Worm (Caenorhabditis elegans) whole organism, L4 larva: ENCODE data around the gene skpt-1.

Source experiments
- aly-2 ChIP-seq: sonication (generic microtip); optimal IDR thresholded peaks from 2 replicates; lab custom pipeline; 2018; ENCODE audit warnings: missing biosample characterization, missing genetic modification characterization
- daf-8 ChIP-seq: fragments of 200-800 bp; sonication (Bioruptor generic); IDR thresholded peaks from 2 replicates; pipeline ENCODE4 v1.3.6; 2022; ENCODE audit warnings: missing genetic modification characterization, missing compliant biosample characterization
- jun-1 ChIP-seq: fragments of 150-350 bp; optimal IDR thresholded peaks from 2 replicates; lab custom pipeline; 2014; ENCODE audit warnings: missing biosample characterization, missing genetic modification reagents, missing genetic modification characterization
- lin-13 ChIP-seq: fragments of 150-350 bp; optimal IDR thresholded peaks from 2 replicates; lab custom pipeline; 2014; ENCODE audit warnings: missing biosample characterization, missing genetic modification reagents, missing genetic modification characterization
- mdl-1 ChIP-seq, 2 experiments: fragments of 150-350 bp in 1 of 2; sonication (generic microtip) in 1 of 2; optimal IDR thresholded peaks; 2 replicates each; lab custom pipeline; 2014 to 2017; ENCODE audit warnings: missing biosample characterization in 2 of 2, missing genetic modification characterization in 2 of 2

- no peak for TF ChIP-seq mdl-1 (tag; optimal IDR thresholded peaks at IDR 0.05; lab: Kevin White, UChicago)
- TF ChIP-seq jun-1 (tag; lab: Kevin White, UChicago) = no peak
- no peak for TF ChIP-seq aly-2 (tag; lab: Kevin White, UChicago)
- no peak for TF ChIP-seq daf-8 (GFP tag; lab: Robert Waterston, UW)
- no peak for TF ChIP-seq lin-13 (GFP tag; lab: Kevin White, UChicago)
Observed at ce11 chrIII:5438064-5438463, 10.1 kb downstream of the skpt-1 start.
